Worm (Caenorhabditis elegans): Measurements from ENCODE around the gene T05G5.4.

The T05G5.4 gene

ce11 chrIII:9727439-9727838 is 21.3 kb upstream of the T05G5.4 start, which contains the start of gene C07A9.12:
Gene C07A9.12, minus strand, starts transcription at chrIII:9727539.
- TF ChIP-seq duxl-1 (tag; optimal IDR thresholded peaks at IDR 0.05; ENCODE audit: poor library complexity) (no peak), hlh-30 (tag; optimal IDR thresholded peaks at IDR 0.05; ENCODE audit: insufficient read depth) (no peak), T20F7.1 (GFP tag; optimal IDR thresholded peaks at IDR 0.05) (no peak), zip-11 (GFP tag; IDR thresholded peaks at IDR 0.05) (no peak), fos-1 (tag; optimal IDR thresholded peaks at IDR 0.05) (no peak), fkh-10 (GFP tag; optimal IDR thresholded peaks at IDR 0.05) (no peak), daf-19 (GFP tag; conservative IDR thresholded peaks at IDR 0.05) (no peak), spr-1 (tag; optimal IDR thresholded peaks at IDR 0.05) (no peak), dve-1 (tag; optimal IDR thresholded peaks at IDR 0.05; ENCODE audit: insufficient read depth) (no peak), zag-1 (tag; optimal IDR thresholded peaks at IDR 0.05) (no peak), gei-8 (GFP tag; optimal IDR thresholded peaks at IDR 0.05) (no peak), daf-16 (GFP tag; optimal IDR thresholded peaks at IDR 0.05) (no peak), daf-16 (tag; optimal IDR thresholded peaks at IDR 0.05) (no peak), hmg-1.1 (GFP tag; IDR thresholded peaks at IDR 0.05) (no peak)

ce11 chrIII:9730407-9730806 is 18.3 kb upstream of the T05G5.4 start:
- no peak for TF ChIP-seq mxl-3 (GFP tag; optimal IDR thresholded peaks at IDR 0.05)
- TF ChIP-seq aha-1 (tag), result peak; percentile 80

- TF ChIP-seq unc-62 (GFP tag; optimal IDR thresholded peaks at IDR 0.05 in 1 of 2) (peak in 1 of 2 experiments; percentile 99), unc-62 (tag; optimal IDR thresholded peaks at IDR 0.05) (no peak), ces-1 (GFP tag; optimal IDR thresholded peaks at IDR 0.05) (no peak), aly-2 (tag; optimal IDR thresholded peaks at IDR 0.05) (no peak), egl-27 (tag; optimal IDR thresholded peaks at IDR 0.05) (no peak), ZK337.2 (GFP tag; IDR thresholded peaks at IDR 0.05) (peak; percentile 26; the same call in 1 of the 2 replicates), daf-12 (tag; optimal IDR thresholded peaks at IDR 0.05) (no peak), dve-1 (tag; optimal IDR thresholded peaks at IDR 0.05; ENCODE audit: insufficient read depth) (no peak), daf-19 (GFP tag; conservative IDR thresholded peaks at IDR 0.05) (no peak), ceh-20 (GFP tag; IDR thresholded peaks at IDR 0.05) (peak; percentile 83), lin-29 (GFP tag; IDR thresholded peaks at IDR 0.05) (no peak), ceh-44 (GFP tag; IDR thresholded peaks at IDR 0.05) (no peak), dmd-9 (GFP tag; IDR thresholded peaks at IDR 0.05) (no peak), sdz-12 (GFP tag; optimal IDR thresholded peaks at IDR 0.05) (no peak), nhr-11 (tag; optimal IDR thresholded peaks at IDR 0.05) (peak; percentile 16), hlh-11 (tag; optimal IDR thresholded peaks at IDR 0.05) (no peak), hmg-1.1 (GFP tag; IDR thresholded peaks at IDR 0.05) (no peak), nhr-77 (tag; optimal IDR thresholded peaks at IDR 0.05) (no peak), tra-1 (GFP tag; IDR thresholded peaks at IDR 0.05) (peak; percentile 64; the same call in 1 of the 2 replicates), tag-97 (GFP tag; IDR thresholded peaks at IDR 0.05) (no peak)
Measured at ce11 chrIII:9731313-9731912, 17.3 kb upstream of the T05G5.4 start.

ce11 chrIII:9733333-9733732 is 15.4 kb upstream of the T05G5.4 start:
- TF ChIP-seq lir-3 (tag; optimal IDR thresholded peaks at IDR 0.05) (no peak), unc-62 (GFP tag; optimal IDR thresholded peaks at IDR 0.05 in 1 of 2) (peak in 1 of 2 experiments; percentile 55), unc-62 (tag; optimal IDR thresholded peaks at IDR 0.05) (no peak)

ce11 chrIII:9734030-9734429 is 14.7 kb upstream of the T05G5.4 start:
- no peak for TF ChIP-seq ztf-7 (tag; optimal IDR thresholded peaks at IDR 0.05)
- TF ChIP-seq spr-1 (tag; optimal IDR thresholded peaks at IDR 0.05), result no peak
- no peak for TF ChIP-seq saeg-2 (GFP tag; IDR thresholded peaks at IDR 0.05)
- TF ChIP-seq lin-1 (GFP tag; IDR thresholded peaks at IDR 0.05), result no peak
- TF ChIP-seq ZK546.5 (tag; optimal IDR thresholded peaks at IDR 0.05), result no peak
